Fruit fly (Drosophila melanogaster) whole organism, embryonic: ENCODE measurements around the gene MICU3.

ENCODE experiments used
- Ada2b ChIP-seq: fragments of 200-800 bp; sonication (Bioruptor generic); IDR thresholded peaks from 2 replicates; pipeline ENCODE4 v1.3.6; 2022; ENCODE audit warnings: missing biosample characterization, missing genetic modification characterization
- Atf-2 ChIP-seq: fragments of 200-800 bp; sonication (Bioruptor generic); optimal IDR thresholded peaks from 2 replicates; lab custom pipeline; 2016; ENCODE audit warnings: missing biosample characterization, missing genetic modification characterization
- B-H2 ChIP-seq: fragments of 200-800 bp; sonication (Bioruptor generic); optimal IDR thresholded peaks from 2 replicates; lab custom pipeline; 2018; ENCODE audit warnings: missing biosample characterization, mild to moderate bottlenecking, missing genetic modification characterization
- CG10366 ChIP-seq: fragments of 200-800 bp; sonication (Bioruptor generic); IDR thresholded peaks from 2 replicates; pipeline ENCODE4 v1.3.6; 2022; ENCODE audit warnings: missing biosample characterization, missing genetic modification characterization
- CG10462 ChIP-seq: fragments of 200-800 bp; sonication (Bioruptor generic); optimal IDR thresholded peaks from 2 replicates; lab custom pipeline; 2016; ENCODE audit warnings: missing biosample characterization, missing genetic modification characterization
- CG11695 ChIP-seq: fragments of 200-800 bp; sonication (Bioruptor generic); IDR thresholded peaks from 3 replicates; pipeline ENCODE4 v1.3.6; 2022; ENCODE audit warnings: missing biosample characterization, missing genetic modification characterization
- CG11696 ChIP-seq: fragments of 200-800 bp; sonication (Bioruptor generic); IDR thresholded peaks from 2 replicates; pipeline ENCODE4 v1.3.6; 2022; ENCODE audit warnings: missing biosample characterization, missing genetic modification characterization
- CG13424 ChIP-seq: fragments of 200-800 bp; sonication (Bioruptor generic); optimal IDR thresholded peaks from 2 replicates; lab custom pipeline; 2019; ENCODE audit warnings: missing biosample characterization, mild to moderate bottlenecking, missing genetic modification characterization, moderate library complexity
- CG14050 ChIP-seq: fragments of 200-800 bp; sonication (Bioruptor generic); IDR thresholded peaks from 3 replicates; pipeline ENCODE4 v1.3.6; 2022; ENCODE audit warnings: missing biosample characterization, missing genetic modification characterization
- CG14710 ChIP-seq: fragments of 200-800 bp; sonication (Bioruptor generic); optimal IDR thresholded peaks from 3 replicates; lab custom pipeline; 2019; ENCODE audit warnings: missing biosample characterization, mild to moderate bottlenecking, missing genetic modification characterization, moderate library complexity
- CG14965 ChIP-seq: fragments of 200-800 bp; sonication (Bioruptor generic); optimal IDR thresholded peaks from 2 replicates; lab custom pipeline; 2016; ENCODE audit warnings: missing biosample characterization, missing genetic modification characterization, borderline replicate concordance
- CG15479 ChIP-seq: fragments of 200-800 bp; sonication (Bioruptor generic); optimal IDR thresholded peaks from 3 replicates; lab custom pipeline; 2019; ENCODE audit warnings: missing biosample characterization, mild to moderate bottlenecking, missing genetic modification characterization, moderate library complexity
- CG1647 ChIP-seq: fragments of 200-800 bp; sonication (Bioruptor generic); optimal IDR thresholded peaks from 3 replicates; lab custom pipeline; 2016; ENCODE audit warnings: missing biosample characterization, missing genetic modification characterization
- CG17359 ChIP-seq: fragments of 200-800 bp; sonication (Bioruptor generic); optimal IDR thresholded peaks from 3 replicates; lab custom pipeline; 2018; ENCODE audit warnings: missing biosample characterization, mild to moderate bottlenecking, missing genetic modification characterization, moderate library complexity
- CG18262 ChIP-seq: fragments of 200-800 bp; optimal IDR thresholded peaks from 3 replicates; lab custom pipeline; 2019; ENCODE audit warnings: missing biosample characterization, mild to moderate bottlenecking, missing genetic modification characterization, moderate library complexity
- CG32772 ChIP-seq: fragments of 200-800 bp; sonication (Bioruptor generic); IDR thresholded peaks from 2 replicates; pipeline ENCODE4 v1.3.6; 2022; ENCODE audit warnings: missing biosample characterization, missing genetic modification characterization
- CG34224 ChIP-seq: fragments of 200-800 bp; sonication (Bioruptor generic); IDR thresholded peaks from 3 replicates; pipeline ENCODE4 v1.3.6; 2022; ENCODE audit warnings: missing biosample characterization, missing genetic modification characterization; ENCODE audit not compliant: partially characterized antibody
- CG4282 ChIP-seq: fragments of 200-800 bp; sonication (Bioruptor generic); optimal IDR thresholded peaks from 2 replicates; lab custom pipeline; 2016; ENCODE audit warnings: missing biosample characterization, missing genetic modification characterization
- CG4328 ChIP-seq: fragments of 200-800 bp; sonication (Bioruptor generic); optimal IDR thresholded peaks from 3 replicates; lab custom pipeline; 2017; ENCODE audit warnings: missing biosample characterization, missing genetic modification reagents, missing genetic modification characterization
- CG4404 ChIP-seq: fragments of 200-800 bp; sonication (Bioruptor generic); IDR thresholded peaks from 2 replicates; pipeline ENCODE4 v1.3.6; 2022; ENCODE audit warnings: missing biosample characterization, missing genetic modification characterization
- CkIIα-i1 ChIP-seq: fragments of 200-800 bp; sonication (Bioruptor generic); IDR thresholded peaks from 2 replicates; pipeline ENCODE4 v1.3.6; 2022; ENCODE audit warnings: missing biosample characterization, missing genetic modification characterization
- Dek ChIP-seq: fragments of 200-800 bp; sonication (Bioruptor generic); optimal IDR thresholded peaks from 3 replicates; lab custom pipeline; 2019; ENCODE audit warnings: missing biosample characterization, mild to moderate bottlenecking, missing genetic modification characterization, moderate library complexity
- E2f1 ChIP-seq: fragments of 200-800 bp; sonication (Bioruptor generic); IDR thresholded peaks from 2 replicates; pipeline ENCODE4 v1.3.6; 2022; ENCODE audit warnings: missing biosample characterization, missing genetic modification characterization
- E2f2 ChIP-seq: fragments of 200-800 bp; sonication (Bioruptor generic); IDR thresholded peaks from 2 replicates; pipeline ENCODE4 v1.3.6; 2022; ENCODE audit warnings: missing biosample characterization, missing genetic modification characterization
- Elba2 ChIP-seq: fragments of 200-800 bp; sonication (Bioruptor generic); optimal IDR thresholded peaks from 3 replicates; lab custom pipeline; 2016; ENCODE audit warnings: missing biosample characterization, missing genetic modification characterization
- Ets65A ChIP-seq: fragments of 200-800 bp; sonication (Bioruptor generic); peaks from one replicate; lab custom pipeline; 2016; ENCODE audit warnings: missing biosample characterization, missing genetic modification characterization
- Fer1 ChIP-seq: fragments of 200-800 bp; sonication (Bioruptor generic); optimal IDR thresholded peaks from 2 replicates; lab custom pipeline; 2017; ENCODE audit warnings: missing biosample characterization, mild to moderate bottlenecking, missing genetic modification characterization
- Fer3 ChIP-seq: fragments of 200-800 bp; sonication (Bioruptor generic); optimal IDR thresholded peaks from 2 replicates; lab custom pipeline; 2018; ENCODE audit warnings: missing biosample characterization, mild to moderate bottlenecking, missing genetic modification characterization, moderate library complexity
- Gug ChIP-seq: fragments of 200-800 bp; sonication (Bioruptor generic); IDR thresholded peaks from 4 replicates; pipeline ENCODE4 v1.3.6; 2022; ENCODE audit warnings: missing biosample characterization, missing genetic modification characterization
- H2.0 ChIP-seq: fragments of 200-800 bp; sonication (Bioruptor generic); IDR thresholded peaks from 2 replicates; pipeline ENCODE4 v1.3.6; 2022; ENCODE audit warnings: missing biosample characterization, missing genetic modification characterization
- HHEX ChIP-seq: fragments of 200-800 bp; sonication (Bioruptor generic); optimal IDR thresholded peaks from 3 replicates; lab custom pipeline; 2017; ENCODE audit warnings: missing biosample characterization, mild to moderate bottlenecking, missing genetic modification characterization, missing genetic modification reagents
- MBD-R2 ChIP-seq: fragments of 200-800 bp; sonication (Bioruptor generic); IDR thresholded peaks from 2 replicates; pipeline ENCODE4 v1.3.6; 2022; ENCODE audit warnings: missing biosample characterization, missing genetic modification characterization
- Nf-YA ChIP-seq: fragments of 200-800 bp; sonication (Bioruptor generic); IDR thresholded peaks from 2 replicates; pipeline ENCODE4 v1.3.6; 2022; ENCODE audit warnings: missing biosample characterization, missing genetic modification characterization
- NfI ChIP-seq: fragments of 200-800 bp; sonication (Bioruptor generic); optimal IDR thresholded peaks from 3 replicates; lab custom pipeline; 2018; ENCODE audit warnings: missing biosample characterization, mild to moderate bottlenecking, missing genetic modification characterization, moderate library complexity
- Poxn ChIP-seq: fragments of 200-800 bp; sonication (Bioruptor generic); IDR thresholded peaks from 2 replicates; pipeline ENCODE4 v1.3.6; 2022; ENCODE audit warnings: missing biosample characterization, missing genetic modification characterization
- Sin3A ChIP-seq: fragments of >200 bp; optimal IDR thresholded peaks from 2 replicates; lab custom pipeline; 2018
- Sox100B ChIP-seq: fragments of 200-800 bp; sonication (Bioruptor generic); optimal IDR thresholded peaks from 3 replicates; lab custom pipeline; 2018; ENCODE audit warnings: missing biosample characterization, mild to moderate bottlenecking, missing genetic modification characterization
- Taf1 ChIP-seq: fragments of 200-800 bp; sonication (Bioruptor generic); IDR thresholded peaks from 2 replicates; pipeline ENCODE4 v1.3.6; 2022; ENCODE audit warnings: missing biosample characterization, missing genetic modification characterization
- chinmo ChIP-seq: fragments of 200-800 bp; sonication (Bioruptor generic); IDR thresholded peaks from 4 replicates; pipeline ENCODE4 v1.3.6; 2022; ENCODE audit warnings: missing biosample characterization, missing genetic modification characterization; ENCODE audit not compliant: partially characterized antibody
- chn ChIP-seq: fragments of 200-800 bp; sonication (Bioruptor generic); optimal IDR thresholded peaks from 2 replicates; lab custom pipeline; 2016; ENCODE audit warnings: missing biosample characterization, missing genetic modification characterization
- grn ChIP-seq: fragments of 200-800 bp; sonication (Bioruptor generic); optimal IDR thresholded peaks from 3 replicates; lab custom pipeline; 2017; ENCODE audit warnings: missing biosample characterization, missing genetic modification characterization
- lmd ChIP-seq: fragments of 200-800 bp; sonication (Bioruptor generic); IDR thresholded peaks from 2 replicates; pipeline ENCODE4 v1.3.6; 2022; ENCODE audit warnings: missing biosample characterization, missing genetic modification characterization
- nerfin-1 ChIP-seq: fragments of 200-800 bp; sonication (Bioruptor generic); optimal IDR thresholded peaks from 3 replicates; lab custom pipeline; 2019; ENCODE audit warnings: missing biosample characterization, mild to moderate bottlenecking, missing genetic modification characterization, moderate library complexity
- onecut ChIP-seq: fragments of 200-800 bp; sonication (Bioruptor generic); IDR thresholded peaks from 2 replicates; pipeline ENCODE4 v1.3.6; 2022; ENCODE audit warnings: missing biosample characterization, missing genetic modification characterization
- otp ChIP-seq: fragments of 200-800 bp; sonication (Bioruptor generic); IDR thresholded peaks from 3 replicates; pipeline ENCODE4, ENCODE4 v1.3.6; 2022; ENCODE audit warnings: missing biosample characterization, missing genetic modification characterization
- phol ChIP-seq: fragments of 200-800 bp; sonication (Bioruptor generic); optimal IDR thresholded peaks from 3 replicates; lab custom pipeline; 2018; ENCODE audit warnings: missing biosample characterization, mild to moderate bottlenecking, missing genetic modification characterization, moderate library complexity
- row ChIP-seq: fragments of 200-800 bp; sonication (Bioruptor generic); IDR thresholded peaks from 3 replicates; pipeline ENCODE4 v1.3.6; 2022; ENCODE audit warnings: missing biosample characterization, missing genetic modification characterization
- salm ChIP-seq: fragments of 200-800 bp; sonication (Bioruptor generic); optimal IDR thresholded peaks from 2 replicates; lab custom pipeline; 2018; ENCODE audit warnings: missing biosample characterization, mild to moderate bottlenecking, missing genetic modification characterization
- tap ChIP-seq: fragments of 200-800 bp; optimal IDR thresholded peaks from 3 replicates; lab custom pipeline; 2019; ENCODE audit warnings: missing biosample characterization, mild to moderate bottlenecking, missing genetic modification characterization, moderate library complexity
- tx ChIP-seq: fragments of 200-800 bp; sonication (Bioruptor generic); optimal IDR thresholded peaks from 2 replicates; lab custom pipeline; 2016; ENCODE audit warnings: missing biosample characterization, missing genetic modification characterization
- zfh2 ChIP-seq: fragments of 200-800 bp; sonication (Bioruptor generic); optimal IDR thresholded peaks from 2 replicates; lab custom pipeline; 2016; ENCODE audit warnings: missing biosample characterization, missing genetic modification characterization

MICU3 gene

dm6 chr3R:19880431-19880939 lies 33.4 kb downstream of the MICU3 start (continued):
- TF ChIP-seq Fer3 (tag; lab: Kevin White, UChicago) (peak; percentile 53), CG14050 (GFP tag; lab: Robert Waterston, UW) (peak; percentile 44; the same call in 2 of the 3 replicates), row (GFP tag; lab: Robert Waterston, UW) (peak; percentile 87), phol (tag; lab: Kevin White, UChicago) (peak; percentile 56), CkIIα-i1 (GFP tag; lab: Robert Waterston, UW) (no peak), B-H2 (GFP tag; lab: Kevin White, UChicago) (peak; percentile 43), Ets65A (peak; percentile 88), chinmo (GFP tag; lab: Robert Waterston, UW) (peak; percentile 90), Elba2 (no peak), CG1647 (GFP tag; lab: Kevin White, UChicago) (no peak), Fer1 (GFP tag; lab: Kevin White, UChicago) (peak; percentile 83), CG14710 (peak; percentile 28), CG4328 (peak; percentile 74), CG18262 (tag; lab: Kevin White, UChicago) (peak; percentile 61), MBD-R2 (no peak; the same call in 1 of the 2 replicates), CG4282 (GFP tag; lab: Kevin White, UChicago) (no peak), Dek (peak; percentile 27), NfI (GFP tag; lab: Kevin White, UChicago) (peak; percentile 72), Gug (GFP tag; lab: Robert Waterston, UW) (0 out of 4 replicates have a peak, but pooled peaks have one; percentile 5), CG4404 (GFP tag; lab: Robert Waterston, UW) (0 out of 2 replicates have a peak, but pooled peaks have one; percentile 16), H2.0 (GFP tag; lab: Robert Waterston, UW) (peak; percentile 33; the same call in 1 of the 2 replicates), grn (no peak), Sin3A (lab: Kevin White, UChicago) (no peak), zfh2 (no peak), Poxn (GFP tag; lab: Robert Waterston, UW) (no peak), E2f1 (0 out of 2 replicates have a peak, but pooled peaks have one; percentile 33), CG15479 (no peak), HHEX (peak; percentile 46), CG34224 (GFP tag; lab: Robert Waterston, UW) (0 out of 3 replicates have a peak, but pooled peaks have one; percentile 16), tx (GFP tag; lab: Kevin White, UChicago) (peak; percentile 11), CG17359 (tag; lab: Kevin White, UChicago) (peak; percentile 59), chn (peak; percentile 9), CG10366 (GFP tag; lab: Robert Waterston, UW) (peak; percentile 8; the same call in 1 of the 2 replicates), lmd (0 out of 2 replicates have a peak, but pooled peaks have one; percentile 15), Nf-YA (0 out of 2 replicates have a peak, but pooled peaks have one; percentile 29), CG11695 (GFP tag; lab: Robert Waterston, UW) (peak; percentile 52; the same call in 1 of the 3 replicates), CG11696 (GFP tag; lab: Robert Waterston, UW) (peak; percentile 82), nerfin-1 (tag; lab: Kevin White, UChicago) (peak; percentile 70), Sox100B (peak; percentile 75), CG32772 (GFP tag; lab: Robert Waterston, UW) (no peak), Ada2b (GFP tag; lab: Robert Waterston, UW) (peak; percentile 27; the same call in 1 of the 2 replicates), CG13424 (tag; lab: Kevin White, UChicago) (peak; percentile 66), salm (tag; lab: Kevin White, UChicago) (peak; percentile 1), otp (GFP tag; lab: Robert Waterston, UW) (no peak), CG14965 (GFP tag; lab: Kevin White, UChicago) (no peak), onecut (GFP tag; lab: Robert Waterston, UW) (no peak; the same call in 1 of the 2 replicates), Taf1 (GFP tag; lab: Robert Waterston, UW) (no peak), tap (tag; lab: Kevin White, UChicago) (peak; percentile 56), CG10462 (GFP tag; lab: Kevin White, UChicago) (peak; percentile 3), Atf-2 (no peak), E2f2 (GFP tag; lab: Robert Waterston, UW) (0 out of 2 replicates have a peak, but pooled peaks have one; percentile 21)
